Worm (Caenorhabditis elegans) whole organism, mixed stage, embryonic: ENCODE data around the gene F59B2.13.

Experiments
- nhr-12 ChIP-seq: fragments of 150-350 bp; optimal IDR thresholded peaks from 2 replicates; lab custom pipeline; 2014; ENCODE audit warnings: missing biosample characterization, missing genetic modification characterization
- nhr-28 ChIP-seq: fragments of 150-350 bp; optimal IDR thresholded peaks from 2 replicates; lab custom pipeline; 2014; ENCODE audit warnings: missing biosample characterization, missing genetic modification characterization
- nhr-76 ChIP-seq: sonication (generic microtip); optimal IDR thresholded peaks from 2 replicates; lab custom pipeline; 2017; ENCODE audit warnings: missing biosample characterization, missing genetic modification characterization

DNA sequence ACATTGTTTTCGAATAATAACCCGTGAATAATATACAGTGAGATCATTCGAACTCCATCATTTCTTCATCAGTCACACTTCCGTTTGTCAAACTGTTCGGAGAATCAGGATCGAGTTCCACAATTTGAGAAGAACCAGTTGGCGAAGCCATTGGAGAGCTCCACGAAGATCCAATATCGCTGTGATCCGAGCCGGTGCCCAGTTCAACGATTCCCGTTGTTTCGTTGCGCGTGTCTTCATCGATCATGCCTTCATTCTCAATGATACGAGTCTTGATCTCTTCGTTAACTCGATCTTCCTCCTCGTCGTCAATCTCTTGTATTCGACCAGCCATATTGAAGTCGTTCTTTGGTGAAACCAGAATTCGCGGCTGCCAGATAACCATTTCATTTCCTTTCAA, 24.9 kb upstream of the F59B2.13 start:
- TF ChIP-seq nhr-76 (no peak), nhr-12 (tag; lab: Kevin White, UChicago) (no peak), nhr-28 (tag; lab: Kevin White, UChicago) (no peak)
